Fruit fly (Drosophila melanogaster) whole organism, embryonic: Measurements from ENCODE around the gene Cpr62Bc.

Source experiments
- Atf-2 ChIP-seq: fragments of 200-800 bp; sonication (Bioruptor generic); optimal IDR thresholded peaks from 2 replicates; lab custom pipeline; 2016; ENCODE audit warnings: missing biosample characterization, missing genetic modification characterization
- Atf3 ChIP-seq: fragments of 200-800 bp; sonication (Bioruptor generic); optimal IDR thresholded peaks from 3 replicates; lab custom pipeline; 2016; ENCODE audit warnings: missing biosample characterization, missing genetic modification characterization
- B-H2 ChIP-seq: fragments of 200-800 bp; sonication (Bioruptor generic); optimal IDR thresholded peaks from 2 replicates; lab custom pipeline; 2018; ENCODE audit warnings: missing biosample characterization, mild to moderate bottlenecking, missing genetic modification characterization
- CG10267 ChIP-seq: fragments of 200-800 bp; sonication (Bioruptor generic); optimal IDR thresholded peaks from 2 replicates; lab custom pipeline; 2018; ENCODE audit warnings: missing biosample characterization, mild to moderate bottlenecking, missing genetic modification characterization, moderate library complexity
- CG10321 ChIP-seq: fragments of 200-800 bp; sonication (Bioruptor generic); IDR thresholded peaks from 2 replicates; pipeline ENCODE4 v1.3.6; 2022; ENCODE audit warnings: missing biosample characterization, missing genetic modification characterization
- CG13123 ChIP-seq: fragments of 200-800 bp; sonication (Bioruptor generic); optimal IDR thresholded peaks from 2 replicates; lab custom pipeline; 2016; ENCODE audit warnings: missing biosample characterization, missing genetic modification characterization
- CG13287 ChIP-seq: fragments of 200-800 bp; sonication (Bioruptor generic); IDR thresholded peaks from 2 replicates; pipeline ENCODE4 v1.3.6; 2022; ENCODE audit warnings: missing biosample characterization, missing genetic modification characterization; ENCODE audit not compliant: partially characterized antibody
- CG13296 ChIP-seq: fragments of 200-800 bp; sonication (Bioruptor generic); optimal IDR thresholded peaks from 3 replicates; lab custom pipeline; 2018; ENCODE audit warnings: missing biosample characterization, mild to moderate bottlenecking, missing genetic modification characterization
- CG14050 ChIP-seq: fragments of 200-800 bp; sonication (Bioruptor generic); IDR thresholded peaks from 3 replicates; pipeline ENCODE4 v1.3.6; 2022; ENCODE audit warnings: missing biosample characterization, missing genetic modification characterization
- CG17612 ChIP-seq: fragments of 200-800 bp; sonication (Bioruptor generic); IDR thresholded peaks from 2 replicates; pipeline ENCODE4 v1.3.6; 2022; ENCODE audit warnings: missing biosample characterization, missing genetic modification characterization
- CG2120 ChIP-seq: fragments of 200-800 bp; sonication (Bioruptor generic); optimal IDR thresholded peaks from 3 replicates; lab custom pipeline; 2016; ENCODE audit warnings: missing biosample characterization, missing genetic modification characterization
- CG30431 ChIP-seq: fragments of 200-800 bp; sonication (Bioruptor generic); optimal IDR thresholded peaks from 2 replicates; lab custom pipeline; 2017; ENCODE audit warnings: missing biosample characterization, missing genetic modification characterization
- CG3726 ChIP-seq: fragments of 200-800 bp; sonication (Bioruptor generic); IDR thresholded peaks from 3 replicates; pipeline ENCODE4, ENCODE4 v1.3.6; 2022; ENCODE audit warnings: missing biosample characterization, missing genetic modification characterization
- CG8089 ChIP-seq: fragments of 200-800 bp; sonication (Bioruptor generic); optimal IDR thresholded peaks from 3 replicates; lab custom pipeline; 2016; ENCODE audit warnings: missing biosample characterization, missing genetic modification characterization
- CG8765 ChIP-seq: fragments of 200-800 bp; sonication (Bioruptor generic); IDR thresholded peaks from 2 replicates; pipeline ENCODE4 v1.3.6; 2022; ENCODE audit warnings: missing biosample characterization, missing genetic modification characterization
- CG9437 ChIP-seq: fragments of 200-800 bp; sonication (Bioruptor generic); optimal IDR thresholded peaks from 2 replicates; lab custom pipeline; 2018; ENCODE audit warnings: missing biosample characterization, mild to moderate bottlenecking, missing genetic modification characterization
- CG9609 ChIP-seq: fragments of 200-800 bp; sonication (Bioruptor generic); optimal IDR thresholded peaks from 3 replicates; lab custom pipeline; 2016; ENCODE audit warnings: missing biosample characterization, missing genetic modification characterization
- CHES-1-like ChIP-seq: fragments of 200-800 bp; sonication (Bioruptor generic); optimal IDR thresholded peaks from 2 replicates; lab custom pipeline; 2016; ENCODE audit warnings: missing biosample characterization, missing genetic modification characterization
- Camta ChIP-seq: fragments of 200-800 bp; sonication (Bioruptor generic); optimal IDR thresholded peaks from 2 replicates; lab custom pipeline; 2016; ENCODE audit warnings: missing biosample characterization, missing genetic modification characterization
- D ChIP-seq, 2 experiments: fragments of 200-800 bp in 1 of 2; fragments of >200 bp in 1 of 2; sonication (Bioruptor generic) in 1 of 2; optimal IDR thresholded peaks; 2 replicates in 1 of 2; 3 replicates in 1 of 2; lab custom pipeline; 2017; ENCODE audit warnings: mild to moderate bottlenecking in 1 of 2, missing biosample characterization in 1 of 2, missing genetic modification characterization in 1 of 2, missing genetic modification reagents in 1 of 2
- Dip2 ChIP-seq: fragments of 200-800 bp; sonication (Bioruptor generic); IDR thresholded peaks from 2 replicates; pipeline ENCODE4 v1.3.6; 2022; ENCODE audit warnings: missing biosample characterization, missing genetic modification characterization
- Dip3 ChIP-seq: fragments of 200-800 bp; sonication (Bioruptor generic); optimal IDR thresholded peaks from 3 replicates; lab custom pipeline; 2016; ENCODE audit warnings: missing biosample characterization, missing genetic modification characterization
- Fer3 ChIP-seq: fragments of 200-800 bp; sonication (Bioruptor generic); optimal IDR thresholded peaks from 2 replicates; lab custom pipeline; 2018; ENCODE audit warnings: missing biosample characterization, mild to moderate bottlenecking, missing genetic modification characterization, moderate library complexity
- Kr ChIP-seq: fragments of 200-800 bp; sonication (Bioruptor generic); optimal IDR thresholded peaks from 2 replicates; lab custom pipeline; 2017; ENCODE audit warnings: missing biosample characterization, mild to moderate bottlenecking, missing genetic modification characterization
- MTF-1 ChIP-seq: fragments of 200-800 bp; sonication (Bioruptor generic); optimal IDR thresholded peaks from 2 replicates; lab custom pipeline; 2018; ENCODE audit warnings: missing biosample characterization, mild to moderate bottlenecking, missing genetic modification characterization, borderline replicate concordance
- NfI ChIP-seq: fragments of 200-800 bp; sonication (Bioruptor generic); optimal IDR thresholded peaks from 3 replicates; lab custom pipeline; 2018; ENCODE audit warnings: missing biosample characterization, mild to moderate bottlenecking, missing genetic modification characterization, moderate library complexity
- Scr ChIP-seq: fragments of 200-800 bp; sonication (Bioruptor generic); IDR thresholded peaks from 2 replicates; pipeline ENCODE4 v1.3.6; 2022; ENCODE audit warnings: missing biosample characterization, missing genetic modification characterization; ENCODE audit not compliant: partially characterized antibody
- Sry-β ChIP-seq: fragments of 200-800 bp; sonication (Bioruptor generic); optimal IDR thresholded peaks from 2 replicates; lab custom pipeline; 2018; ENCODE audit warnings: missing biosample characterization, mild to moderate bottlenecking, missing genetic modification characterization, moderate library complexity
- Ssrp ChIP-seq: fragments of 200-800 bp; sonication (Bioruptor generic); optimal IDR thresholded peaks from 2 replicates; lab custom pipeline; 2018; ENCODE audit warnings: missing biosample characterization, mild to moderate bottlenecking, missing genetic modification characterization, moderate library complexity
- Vsx1 ChIP-seq: fragments of 200-800 bp; sonication (Bioruptor generic); optimal IDR thresholded peaks from 2 replicates; lab custom pipeline; 2017; ENCODE audit warnings: missing biosample characterization, mild to moderate bottlenecking, missing genetic modification characterization, missing genetic modification reagents
- ap ChIP-seq: fragments of 200-800 bp; sonication (Bioruptor generic); IDR thresholded peaks from 2 replicates; pipeline ENCODE4 v1.3.6; 2022; ENCODE audit warnings: missing biosample characterization, missing genetic modification characterization
- ara ChIP-seq: fragments of 200-800 bp; sonication (Bioruptor generic); IDR thresholded peaks from 2 replicates; pipeline ENCODE4 v1.3.6; 2022; ENCODE audit warnings: missing biosample characterization, missing genetic modification characterization
- bigmax ChIP-seq: fragments of 200-800 bp; sonication (Bioruptor generic); optimal IDR thresholded peaks from 2 replicates; lab custom pipeline; 2018; ENCODE audit warnings: missing biosample characterization, mild to moderate bottlenecking, missing genetic modification characterization
- cas ChIP-seq: fragments of 200-800 bp; sonication (Bioruptor generic); IDR thresholded peaks from 2 replicates; pipeline ENCODE4 v1.3.6; 2022; ENCODE audit warnings: missing biosample characterization, missing genetic modification characterization
- ci ChIP-seq: fragments of 200-800 bp; sonication (Bioruptor generic); IDR thresholded peaks from 3 replicates; pipeline ENCODE4 v1.3.6; 2022; ENCODE audit warnings: missing biosample characterization, missing genetic modification characterization
- danr ChIP-seq: fragments of 200-800 bp; sonication (Bioruptor generic); IDR thresholded peaks from 2 replicates; pipeline ENCODE4 v1.3.6; 2022; ENCODE audit warnings: missing biosample characterization, missing genetic modification characterization
- dysf ChIP-seq: fragments of 200-800 bp; sonication (Bioruptor generic); IDR thresholded peaks from 3 replicates; pipeline ENCODE4 v1.3.6; 2022; ENCODE audit warnings: missing biosample characterization, missing genetic modification characterization
- eyg ChIP-seq: fragments of 200-800 bp; sonication (Bioruptor generic); optimal IDR thresholded peaks from 3 replicates; lab custom pipeline; 2016; ENCODE audit warnings: missing biosample characterization, missing genetic modification characterization
- hbn ChIP-seq: fragments of 200-800 bp; sonication (Bioruptor generic); IDR thresholded peaks from 2 replicates; pipeline ENCODE4 v1.3.6; 2022; ENCODE audit warnings: missing biosample characterization, missing genetic modification characterization; ENCODE audit not compliant: partially characterized antibody
- lab ChIP-seq: fragments of 200-800 bp; sonication (Bioruptor generic); optimal IDR thresholded peaks from 3 replicates; lab custom pipeline; 2017; ENCODE audit warnings: missing biosample characterization, missing genetic modification characterization, mild to moderate bottlenecking, moderate library complexity, missing genetic modification reagents
- lbe ChIP-seq: fragments of 200-800 bp; sonication (Bioruptor generic); optimal IDR thresholded peaks from 2 replicates; lab custom pipeline; 2016; ENCODE audit warnings: missing biosample characterization, mild to moderate bottlenecking, missing genetic modification characterization
- lov ChIP-seq, 2 experiments: fragments of 200-800 bp in 1 of 2; fragments of >200 bp in 1 of 2; sonication (Bioruptor generic) in 1 of 2; IDR thresholded peaks in 1 of 2; optimal IDR thresholded peaks in 1 of 2; 2 replicates in 1 of 2; 3 replicates in 1 of 2; pipeline versions ENCODE4 v1.3.6 to Lab custom; 2017 to 2022; ENCODE audit warnings: missing biosample characterization in 1 of 2, missing genetic modification characterization in 1 of 2
- nerfin-2 ChIP-seq: fragments of 200-800 bp; sonication (Bioruptor generic); IDR thresholded peaks from 2 replicates; pipeline ENCODE4 v1.3.6; 2022; ENCODE audit warnings: missing biosample characterization, missing genetic modification characterization; ENCODE audit not compliant: partially characterized antibody
- oc ChIP-seq: fragments of 200-800 bp; sonication (Bioruptor generic); optimal IDR thresholded peaks from 2 replicates; lab custom pipeline; 2018; ENCODE audit warnings: missing biosample characterization, mild to moderate bottlenecking, missing genetic modification characterization, moderate library complexity
- odd ChIP-seq: fragments of 200-800 bp; sonication (Bioruptor generic); optimal IDR thresholded peaks from 2 replicates; lab custom pipeline; 2017; ENCODE audit warnings: missing biosample characterization, mild to moderate bottlenecking, missing genetic modification characterization
- sob ChIP-seq: fragments of 200-800 bp; sonication (Bioruptor generic); IDR thresholded peaks from 2 replicates; pipeline ENCODE4 v1.3.6; 2022; ENCODE audit warnings: missing biosample characterization, missing genetic modification characterization
- ssp ChIP-seq: fragments of 200-800 bp; sonication (Bioruptor generic); IDR thresholded peaks from 2 replicates; pipeline ENCODE4 v1.3.6; 2022; ENCODE audit warnings: missing biosample characterization, missing genetic modification characterization
- stwl ChIP-seq: fragments of 200-800 bp; sonication (Bioruptor generic); optimal IDR thresholded peaks from 3 replicates; lab custom pipeline; 2018; ENCODE audit warnings: missing biosample characterization, mild to moderate bottlenecking, missing genetic modification characterization, moderate library complexity
- ttk ChIP-seq: fragments of 200-800 bp; sonication (Bioruptor generic); IDR thresholded peaks from 2 replicates; pipeline ENCODE4 v2.1.2; 2022; ENCODE audit warnings: missing biosample characterization, missing genetic modification characterization

Cpr62Bc gene

DNA sequence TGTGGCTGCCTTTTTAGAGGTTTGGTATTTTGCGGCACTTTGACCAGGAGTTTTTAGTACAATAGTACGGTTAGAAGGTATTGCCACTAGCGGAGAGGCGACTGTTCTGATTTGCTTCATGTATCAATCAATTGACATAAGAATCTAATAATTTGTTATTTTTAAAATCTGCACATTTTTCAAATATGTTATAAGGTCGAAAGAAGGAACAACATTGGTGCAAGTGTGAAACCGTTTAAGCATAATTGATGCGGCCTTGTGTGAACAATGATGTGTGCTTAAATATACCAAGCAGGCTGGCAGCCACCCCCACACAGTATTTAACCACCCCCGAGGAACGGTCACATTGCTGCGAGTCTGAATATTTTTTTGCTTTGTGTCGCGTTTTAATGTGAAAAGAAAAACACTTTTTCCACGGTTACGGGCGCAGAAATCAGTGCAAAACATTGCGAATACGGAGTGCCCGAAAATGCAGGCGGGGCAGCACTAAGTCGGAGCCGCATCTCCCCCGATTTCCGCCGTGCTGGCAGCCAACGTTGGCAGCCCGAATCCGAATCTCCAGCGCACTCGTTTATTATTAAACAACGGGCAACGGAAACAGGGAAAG lies 23.3 kb upstream of the Cpr62Bc start, which contains the start of the genes HBS1 and CG12025 (continued):
- TF ChIP-seq cas (GFP tag; lab: Robert Waterston, UW), result 0 out of 2 replicates have a peak, but pooled peaks have one; percentile 26
- TF ChIP-seq NfI (GFP tag; lab: Kevin White, UChicago), result peak; percentile 61
- no peak for TF ChIP-seq bigmax (GFP tag; lab: Kevin White, UChicago)
- no peak for TF ChIP-seq CG3726
- TF ChIP-seq Scr (GFP tag; lab: Robert Waterston, UW), result no peak
- no peak for TF ChIP-seq Sry-β (GFP tag; lab: Kevin White, UChicago)
- TF ChIP-seq CG9437 (GFP tag; lab: Kevin White, UChicago), result no peak
- peak; percentile 7 for TF ChIP-seq CG13123 (GFP tag; lab: Kevin White, UChicago)
- no peak for TF ChIP-seq ttk
- TF ChIP-seq Vsx1 (GFP tag; lab: Kevin White, UChicago), result no peak
- TF ChIP-seq Dip2 (GFP tag; lab: Robert Waterston, UW), result no peak
- no peak for TF ChIP-seq eyg (GFP tag; lab: Kevin White, UChicago)
- TF ChIP-seq ssp (GFP tag; lab: Robert Waterston, UW), result peak; percentile 96
- TF ChIP-seq CG8089, result peak; percentile 55
- peak; percentile 71 for TF ChIP-seq CG10267 (tag; lab: Kevin White, UChicago)
- no peak for TF ChIP-seq lbe
- TF ChIP-seq CG2120 (GFP tag; lab: Kevin White, UChicago), result peak; percentile 82
- no peak for TF ChIP-seq CG10321 (GFP tag; lab: Robert Waterston, UW)
- TF ChIP-seq CHES-1-like (GFP tag; lab: Kevin White, UChicago), result peak; percentile 65
- TF ChIP-seq lab (GFP tag; lab: Kevin White, UChicago), result peak; percentile 51
- no peak for TF ChIP-seq CG14050 (GFP tag; lab: Robert Waterston, UW)
- TF ChIP-seq CG8765 (GFP tag; lab: Robert Waterston, UW), result no peak
- TF ChIP-seq CG13296 (GFP tag; lab: Kevin White, UChicago), result no peak
- TF ChIP-seq Atf3 (GFP tag; lab: Kevin White, UChicago), result no peak
- TF ChIP-seq CG30431, result peak; percentile 31
- TF ChIP-seq ap (GFP tag; lab: Robert Waterston, UW), result no peak
- peak; percentile 43; the same call in 1 of the 2 replicates for TF ChIP-seq ara (GFP tag; lab: Robert Waterston, UW)
- TF ChIP-seq nerfin-2, result no peak
- TF ChIP-seq Fer3 (tag; lab: Kevin White, UChicago), result peak; percentile 65
- TF ChIP-seq ci (GFP tag; lab: Robert Waterston, UW), result no peak
- peak; percentile 31 for TF ChIP-seq Atf-2
- TF ChIP-seq stwl, result peak; percentile 58
- no peak for TF ChIP-seq danr (GFP tag; lab: Robert Waterston, UW)
- no peak for TF ChIP-seq oc (tag; lab: Kevin White, UChicago)
- TF ChIP-seq D (optimal IDR thresholded peaks at IDR 0.05; lab: Kevin White, UChicago), result no peak
- TF ChIP-seq D (GFP tag; optimal IDR thresholded peaks at IDR 0.05; lab: Kevin White, UChicago), result peak; percentile 9
- TF ChIP-seq B-H2, result no peak
- peak; percentile 36; the same call in 1 of the 2 replicates for TF ChIP-seq sob
- TF ChIP-seq odd (GFP tag; lab: Kevin White, UChicago), result no peak
- peak; percentile 62 for TF ChIP-seq Dip3 (GFP tag; lab: Kevin White, UChicago)
- TF ChIP-seq hbn, result no peak
- TF ChIP-seq MTF-1 (GFP tag; lab: Kevin White, UChicago), result no peak
- TF ChIP-seq Kr (GFP tag; lab: Kevin White, UChicago), result no peak
- TF ChIP-seq CG13287 (GFP tag; lab: Robert Waterston, UW), result no peak; the same call in 1 of the 2 replicates
- no peak for TF ChIP-seq lov (optimal IDR thresholded peaks at IDR 0.05; lab: Kevin White, UChicago)
- TF ChIP-seq lov (GFP tag; IDR thresholded peaks at IDR 0.05; lab: Robert Waterston, UW), result no peak
- TF ChIP-seq CG17612 (GFP tag; lab: Robert Waterston, UW), result no peak
- peak; percentile 27 for TF ChIP-seq CG9609 (GFP tag; lab: Kevin White, UChicago)
- TF ChIP-seq Ssrp, result peak; percentile 50
- peak; percentile 40 for TF ChIP-seq Camta (GFP tag; lab: Kevin White, UChicago)
- peak; percentile 75 for TF ChIP-seq dysf (GFP tag; lab: Robert Waterston, UW)
